Worm (Caenorhabditis elegans) whole organism, L4 larva: Measurements from ENCODE around the gene T28D6.6.

Source experiments
- D1046.2 ChIP-seq: fragments of 200-800 bp; sonication (Bioruptor generic); IDR thresholded peaks from 2 replicates; pipeline ENCODE4 v1.3.6; 2022; ENCODE audit warnings: missing genetic modification characterization, missing compliant biosample characterization
- F37D6.2 ChIP-seq: sonication (generic microtip); optimal IDR thresholded peaks from 2 replicates; lab custom pipeline; 2016; ENCODE audit warnings: mild to moderate bottlenecking, missing genetic modification characterization, missing compliant biosample characterization
- F49E8.2 ChIP-seq: sonication (generic microtip); optimal IDR thresholded peaks from 2 replicates; lab custom pipeline; 2016; ENCODE audit warnings: missing compliant biosample characterization, mild to moderate bottlenecking, missing genetic modification characterization, borderline replicate concordance
- T26A8.4 ChIP-seq: fragments of 200-800 bp; sonication (Bioruptor generic); IDR thresholded peaks from 2 replicates; pipeline ENCODE4 v1.3.6; 2022; ENCODE audit warnings: missing genetic modification characterization, missing compliant biosample characterization
- Y105C5A.15 ChIP-seq: fragments of 200-800 bp; sonication (Bioruptor generic); IDR thresholded peaks from 2 replicates; pipeline ENCODE4 v1.3.6; 2022; ENCODE audit warnings: missing genetic modification characterization, missing compliant biosample characterization
- aha-1 ChIP-seq: fragments of 150-350 bp; peaks from one replicate; lab custom pipeline; 2014; ENCODE audit warnings: missing biosample characterization, missing genetic modification characterization
- arid-1 ChIP-seq: fragments of 200-800 bp; sonication (Bioruptor generic); conservative IDR thresholded peaks from 2 replicates; pipeline ENCODE4 v1.3.6; 2022; ENCODE audit warnings: missing genetic modification reagents, missing genetic modification characterization, missing compliant biosample characterization
- ceh-28 ChIP-seq: fragments of 150-350 bp; optimal IDR thresholded peaks from 2 replicates; lab custom pipeline; 2014; ENCODE audit warnings: missing biosample characterization, missing genetic modification reagents, missing genetic modification characterization
- ceh-44 ChIP-seq: fragments of 200-800 bp; sonication (Bioruptor generic); IDR thresholded peaks from 2 replicates; pipeline ENCODE4 v1.3.6; 2022; ENCODE audit warnings: missing genetic modification reagents, missing genetic modification characterization, missing compliant biosample characterization
- ceh-62 ChIP-seq: sonication (generic microtip); optimal IDR thresholded peaks from 2 replicates; lab custom pipeline; 2017; ENCODE audit warnings: missing biosample characterization, missing genetic modification characterization
- ces-1 ChIP-seq: fragments of 150-350 bp; sonication (generic microtip); optimal IDR thresholded peaks from 4 replicates; lab custom pipeline; 2014; ENCODE audit warnings: missing biosample characterization, missing genetic modification reagents, missing genetic modification characterization
- cey-2 ChIP-seq: sonication (generic microtip); optimal IDR thresholded peaks from 3 replicates; lab custom pipeline; 2017; ENCODE audit warnings: missing genetic modification characterization, mild to moderate bottlenecking, missing compliant biosample characterization, antibody characterized with exemption, borderline replicate concordance; ENCODE audit not compliant: insufficient read depth
- ctbp-1 ChIP-seq: fragments of 200-800 bp; sonication (Bioruptor generic); IDR thresholded peaks from 2 replicates; pipeline ENCODE4 v1.3.6; 2022; ENCODE audit warnings: missing genetic modification reagents, missing genetic modification characterization, missing compliant biosample characterization
- daf-12 ChIP-seq: fragments of 150-350 bp; optimal IDR thresholded peaks from 2 replicates; lab custom pipeline; 2014; ENCODE audit warnings: missing biosample characterization, missing genetic modification reagents, missing genetic modification characterization
- daf-8 ChIP-seq: fragments of 200-800 bp; sonication (Bioruptor generic); IDR thresholded peaks from 2 replicates; pipeline ENCODE4 v1.3.6; 2022; ENCODE audit warnings: missing genetic modification characterization, missing compliant biosample characterization
- dmd-8 ChIP-seq: fragments of 200-800 bp; sonication (Bioruptor generic); IDR thresholded peaks from 2 replicates; pipeline ENCODE4 v1.3.6; 2022; ENCODE audit warnings: missing genetic modification characterization, missing compliant biosample characterization
- dpl-1 ChIP-seq: fragments of 150-350 bp; optimal IDR thresholded peaks from 2 replicates; lab custom pipeline; 2014; ENCODE audit warnings: missing biosample characterization, missing genetic modification reagents, missing genetic modification characterization
- duxl-1 ChIP-seq: sonication (generic microtip); optimal IDR thresholded peaks from 2 replicates; lab custom pipeline; 2016; ENCODE audit warnings: mild to moderate bottlenecking, missing genetic modification characterization, moderate library complexity, missing compliant biosample characterization; ENCODE audit not compliant: poor library complexity
- dve-1 ChIP-seq: sonication (generic microtip); optimal IDR thresholded peaks from 2 replicates; lab custom pipeline; 2017; ENCODE audit warnings: antibody characterized with exemption, mild to moderate bottlenecking, missing genetic modification characterization, missing compliant biosample characterization; ENCODE audit not compliant: insufficient read depth
- egl-43 ChIP-seq: fragments of 200-800 bp; sonication (Bioruptor generic); IDR thresholded peaks from 2 replicates; pipeline ENCODE4 v1.3.6; 2022; ENCODE audit warnings: missing genetic modification reagents, missing genetic modification characterization, missing compliant biosample characterization
- fos-1 ChIP-seq: fragments of 150-350 bp; optimal IDR thresholded peaks from 2 replicates; lab custom pipeline; 2014; ENCODE audit warnings: missing biosample characterization, missing genetic modification characterization
- hmg-1.1 ChIP-seq: fragments of 200-800 bp; sonication (Bioruptor generic); IDR thresholded peaks from 2 replicates; pipeline ENCODE4 v1.3.6; 2022; ENCODE audit warnings: missing genetic modification reagents, missing genetic modification characterization, missing compliant biosample characterization
- jun-1 ChIP-seq: fragments of 150-350 bp; optimal IDR thresholded peaks from 2 replicates; lab custom pipeline; 2014; ENCODE audit warnings: missing biosample characterization, missing genetic modification reagents, missing genetic modification characterization
- lim-7 ChIP-seq: fragments of 200-800 bp; sonication (Bioruptor generic); IDR thresholded peaks from 2 replicates; pipeline ENCODE4 v1.3.6; 2022; ENCODE audit warnings: missing genetic modification characterization, missing compliant biosample characterization
- lin-1 ChIP-seq: fragments of 200-800 bp; sonication (Bioruptor generic); IDR thresholded peaks from 2 replicates; pipeline ENCODE4 v1.3.6; 2022; ENCODE audit warnings: missing genetic modification reagents, missing genetic modification characterization, missing compliant biosample characterization
- lin-38 ChIP-seq: fragments of 200-800 bp; sonication (Bioruptor generic); IDR thresholded peaks from 2 replicates; pipeline ENCODE4 v1.3.6; 2022; ENCODE audit warnings: missing genetic modification reagents, missing genetic modification characterization, missing compliant biosample characterization
- lin-39 ChIP-seq: fragments of 150-350 bp; optimal IDR thresholded peaks from 2 replicates; lab custom pipeline; 2014; ENCODE audit warnings: missing biosample characterization, missing genetic modification reagents, missing genetic modification characterization
- madf-9 ChIP-seq: fragments of 200-800 bp; sonication (Bioruptor generic); conservative IDR thresholded peaks from 2 replicates; pipeline ENCODE4 v1.3.6; 2022; ENCODE audit warnings: missing genetic modification reagents, missing genetic modification characterization, missing compliant biosample characterization
- mdl-1 ChIP-seq, 2 experiments: fragments of 150-350 bp in 1 of 2; sonication (generic microtip) in 1 of 2; optimal IDR thresholded peaks; 2 replicates each; lab custom pipeline; 2014 to 2017; ENCODE audit warnings: missing biosample characterization in 2 of 2, missing genetic modification characterization in 2 of 2
- mep-1 ChIP-seq: fragments of 150-350 bp; sonication (generic microtip); optimal IDR thresholded peaks from 3 replicates; lab custom pipeline; 2014; ENCODE audit warnings: missing biosample characterization, missing genetic modification characterization
- mxl-2 ChIP-seq: fragments of 200-800 bp; sonication (Bioruptor generic); conservative IDR thresholded peaks from 2 replicates; pipeline ENCODE4 v1.3.6; 2022; ENCODE audit warnings: missing genetic modification reagents, missing genetic modification characterization, missing compliant biosample characterization
- nhr-111 ChIP-seq: fragments of 200-800 bp; sonication (Bioruptor generic); optimal IDR thresholded peaks from 2 replicates; lab custom pipeline; 2018; ENCODE audit warnings: mild to moderate bottlenecking, missing genetic modification characterization, missing compliant biosample characterization
- nhr-237 ChIP-seq: sonication (generic microtip); optimal IDR thresholded peaks from 2 replicates; lab custom pipeline; 2017; ENCODE audit warnings: missing biosample characterization, missing genetic modification characterization
- nhr-28 ChIP-seq: fragments of 150-350 bp; optimal IDR thresholded peaks from 2 replicates; lab custom pipeline; 2014; ENCODE audit warnings: missing biosample characterization, missing genetic modification characterization
- nhr-41 ChIP-seq: fragments of 200-800 bp; sonication (Bioruptor generic); IDR thresholded peaks from 2 replicates; pipeline ENCODE4 v1.3.6; 2022; ENCODE audit warnings: missing genetic modification reagents, missing genetic modification characterization, missing compliant biosample characterization
- nhr-42 ChIP-seq: fragments of 200-800 bp; sonication (Bioruptor generic); IDR thresholded peaks from 2 replicates; pipeline ENCODE4 v1.3.6; 2022; ENCODE audit warnings: missing genetic modification characterization, missing compliant biosample characterization
- nhr-48 ChIP-seq: sonication (generic microtip); optimal IDR thresholded peaks from 2 replicates; lab custom pipeline; 2016; ENCODE audit warnings: mild to moderate bottlenecking, missing genetic modification characterization, missing compliant biosample characterization
- nhr-6 ChIP-seq: fragments of 150-350 bp; optimal IDR thresholded peaks from 2 replicates; lab custom pipeline; 2014; ENCODE audit warnings: missing biosample characterization, missing genetic modification characterization
- nhr-76 ChIP-seq: fragments of 150-350 bp; optimal IDR thresholded peaks from 2 replicates; lab custom pipeline; 2014; ENCODE audit warnings: missing biosample characterization, missing genetic modification characterization
- pha-4 ChIP-seq, 2 experiments: fragments of 150-350 bp in 1 of 2; fragments of 200-800 bp in 1 of 2; sonication (Bioruptor generic) in 1 of 2; IDR thresholded peaks in 1 of 2; optimal IDR thresholded peaks in 1 of 2; 2 replicates each; pipeline versions ENCODE4 v1.3.6 to Lab custom; 2014 to 2022; ENCODE audit warnings: missing genetic modification characterization in 2 of 2, missing genetic modification reagents in 2 of 2, missing biosample characterization in 1 of 2, missing compliant biosample characterization in 1 of 2
- rbr-2 ChIP-seq: sonication (generic microtip); optimal IDR thresholded peaks from 2 replicates; lab custom pipeline; 2016; ENCODE audit warnings: missing genotype, missing genetic modification characterization, missing compliant biosample characterization
- saeg-2 ChIP-seq: fragments of 200-800 bp; sonication (Bioruptor generic); IDR thresholded peaks from 2 replicates; pipeline ENCODE4 v1.3.6; 2022; ENCODE audit warnings: missing genetic modification reagents, missing genetic modification characterization, missing compliant biosample characterization
- set-16 ChIP-seq: fragments of 200-800 bp; sonication (Bioruptor generic); IDR thresholded peaks from 2 replicates; pipeline ENCODE4 v1.3.6; 2022; ENCODE audit warnings: missing genetic modification reagents, missing genetic modification characterization, missing compliant biosample characterization
- unc-62 ChIP-seq, 3 experiments: fragments of 150-350 bp in 1 of 3; sonication (generic microtip); optimal IDR thresholded peaks in 2 of 3; peaks in 1 of 3; 1 replicate in 1 of 3; 2 replicates in 2 of 3; lab custom pipeline; 2014 to 2017; ENCODE audit warnings: missing biosample characterization in 3 of 3, missing genetic modification characterization in 3 of 3, missing genetic modification reagents in 3 of 3, missing genotype in 1 of 3
- zip-2 ChIP-seq: fragments of 150-350 bp; optimal IDR thresholded peaks from 2 replicates; lab custom pipeline; 2014; ENCODE audit warnings: missing biosample characterization, missing genetic modification characterization
- ztf-7 ChIP-seq: fragments of 150-350 bp; optimal IDR thresholded peaks from 2 replicates; lab custom pipeline; 2014; ENCODE audit warnings: missing biosample characterization, missing genetic modification characterization

T28D6.6 gene

ce11 chrIII:11389384-11389783 is 46.5 kb upstream of the T28D6.6 start (continued):
- no peak for TF ChIP-seq pha-4 (GFP tag; IDR thresholded peaks at IDR 0.05; lab: Robert Waterston, UW)
- no peak for TF ChIP-seq pha-4 (tag; optimal IDR thresholded peaks at IDR 0.05; lab: Kevin White, UChicago)
- no peak for TF ChIP-seq nhr-237 (tag; lab: Kevin White, UChicago)
- TF ChIP-seq saeg-2 (GFP tag; lab: Robert Waterston, UW) = no peak
- TF ChIP-seq nhr-6 (tag; lab: Kevin White, UChicago) = no peak
- TF ChIP-seq egl-43 (GFP tag; lab: Robert Waterston, UW) = 0 out of 2 replicates have a peak, but pooled peaks have one; percentile 27
- no peak for TF ChIP-seq mxl-2 (GFP tag; lab: Robert Waterston, UW)
- TF ChIP-seq duxl-1 (tag; lab: Kevin White, UChicago) = no peak
- no peak for TF ChIP-seq nhr-41
- TF ChIP-seq lin-39 (tag; lab: Kevin White, UChicago) = no peak
- no peak for TF ChIP-seq ceh-62 (tag; lab: Kevin White, UChicago)
- no peak for TF ChIP-seq ces-1 (GFP tag; lab: Kevin White, UChicago)
- no peak for TF ChIP-seq F37D6.2 (tag; lab: Kevin White, UChicago)
- TF ChIP-seq arid-1 (GFP tag; lab: Robert Waterston, UW) = no peak
- TF ChIP-seq jun-1 (tag; lab: Kevin White, UChicago) = no peak
- 0 out of 2 replicates have a peak, but pooled peaks have one; percentile 9 for TF ChIP-seq lim-7 (GFP tag; lab: Robert Waterston, UW)
- peak; percentile 88 for TF ChIP-seq set-16 (GFP tag; lab: Robert Waterston, UW)
- TF ChIP-seq D1046.2 = 0 out of 2 replicates have a peak, but pooled peaks have one; percentile 26
- TF ChIP-seq ceh-28 = no peak
- no peak for TF ChIP-seq fos-1 (tag; lab: Kevin White, UChicago)
- no peak for TF ChIP-seq lin-1 (GFP tag; lab: Robert Waterston, UW)
- no peak for TF ChIP-seq lin-38 (GFP tag; lab: Robert Waterston, UW)
- TF ChIP-seq daf-12 (tag; lab: Kevin White, UChicago) = no peak

DNA sequence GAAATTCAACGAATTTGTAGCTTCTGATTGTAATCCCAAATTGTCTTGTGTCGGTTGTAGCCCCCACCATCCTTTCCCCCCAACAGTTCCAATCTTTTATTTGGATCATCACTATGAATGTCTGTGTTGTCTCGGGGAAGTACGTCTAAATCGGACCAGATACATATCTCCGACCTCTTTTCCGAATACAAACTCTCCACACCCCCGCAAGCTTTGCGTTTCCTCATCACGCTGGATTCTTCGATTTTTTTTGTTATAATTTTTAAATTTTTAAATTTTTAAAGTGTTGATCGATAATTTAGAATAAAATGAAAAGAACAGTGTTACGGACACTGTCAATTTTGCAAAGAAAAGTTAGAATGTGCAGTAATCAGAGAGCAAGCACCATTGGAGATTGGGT is 39.0 kb upstream of the T28D6.6 start, which contains the start of gene subs-4:
TSS of gene subs-4 (plus strand) at position 301 of the 400 bp plus-strand sequence.
- TF ChIP-seq unc-62 (GFP tag; optimal IDR thresholded peaks at IDR 0.05 in 1 of 2; lab: Kevin White, UChicago) (peak in 1 of 2 experiments; percentile 4), unc-62 (tag; optimal IDR thresholded peaks at IDR 0.05; lab: Kevin White, UChicago) (no peak), nhr-111 (GFP tag; lab: Kevin White, UChicago) (no peak)

ce11 chrIII:11380555-11380954 is 37.6 kb upstream of the T28D6.6 start:
- no peak for TF ChIP-seq ctbp-1 (GFP tag; lab: Robert Waterston, UW)
- peak; percentile 21 for TF ChIP-seq nhr-28 (tag; lab: Kevin White, UChicago)
- no peak for TF ChIP-seq dve-1
- TF ChIP-seq nhr-76 (tag; lab: Kevin White, UChicago) = no peak
- no peak for TF ChIP-seq nhr-48
- no peak for TF ChIP-seq mdl-1 (tag; optimal IDR thresholded peaks at IDR 0.05; lab: Kevin White, UChicago)
- TF ChIP-seq nhr-237 (tag; lab: Kevin White, UChicago) = no peak
- no peak for TF ChIP-seq ceh-44
- TF ChIP-seq F49E8.2 (tag; lab: Kevin White, UChicago) = no peak
- no peak for TF ChIP-seq dmd-8 (GFP tag; lab: Robert Waterston, UW)
- 0 out of 2 replicates have a peak, but pooled peaks have one; percentile 8 for TF ChIP-seq hmg-1.1 (GFP tag; lab: Robert Waterston, UW)
- no peak for TF ChIP-seq T26A8.4 (GFP tag; lab: Robert Waterston, UW)
- no peak for TF ChIP-seq rbr-2 (tag; lab: Kevin White, UChicago)
- no peak for TF ChIP-seq lin-39 (tag; lab: Kevin White, UChicago)
- no peak for TF ChIP-seq ceh-28
- TF ChIP-seq aha-1 (tag; lab: Kevin White, UChicago) = no peak
- no peak for TF ChIP-seq cey-2
- no peak for TF ChIP-seq lin-38 (GFP tag; lab: Robert Waterston, UW)
- no peak for TF ChIP-seq madf-9 (GFP tag; lab: Robert Waterston, UW)
- TF ChIP-seq mep-1 = peak; percentile 28
- TF ChIP-seq dpl-1 (GFP tag; lab: Kevin White, UChicago) = no peak
- no peak for TF ChIP-seq nhr-42 (GFP tag; lab: Robert Waterston, UW)
- TF ChIP-seq Y105C5A.15 (GFP tag; lab: Robert Waterston, UW) = no peak
- TF ChIP-seq unc-62 (GFP tag; optimal IDR thresholded peaks at IDR 0.05 in 1 of 2; lab: Kevin White, UChicago) = no peak
- TF ChIP-seq unc-62 (tag; optimal IDR thresholded peaks at IDR 0.05; lab: Kevin White, UChicago) = no peak
- TF ChIP-seq zip-2 (tag; lab: Kevin White, UChicago) = no peak
- TF ChIP-seq daf-8 (GFP tag; lab: Robert Waterston, UW) = no peak
- TF ChIP-seq ztf-7 = no peak
- no peak for TF ChIP-seq lin-1 (GFP tag; lab: Robert Waterston, UW)
